Worm (Caenorhabditis elegans): ENCODE results near the gene str-115.

DNA sequence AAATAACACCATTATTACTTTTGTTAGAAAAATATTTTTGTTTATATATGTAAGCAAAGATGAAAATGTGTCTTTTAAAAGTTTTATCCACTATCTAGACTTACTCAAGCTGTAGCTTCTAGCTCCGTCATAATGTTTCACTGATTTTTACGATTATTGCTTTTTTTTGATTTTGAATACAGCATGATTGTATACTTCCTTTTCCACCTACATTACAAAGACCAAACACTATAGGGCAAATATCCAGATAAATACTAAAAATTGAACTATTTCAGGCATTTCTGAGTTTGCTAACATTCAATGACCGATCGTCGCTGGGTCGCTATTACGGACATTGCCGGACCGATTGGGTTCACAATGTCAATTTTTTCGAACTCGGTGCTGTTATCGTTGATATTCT is 2.2 kb upstream of the str-115 start, which contains the start of gene str-116:
- TF ChIP-seq unc-130 (tag; optimal IDR thresholded peaks at IDR 0.05): no peak
- TF ChIP-seq lin-15B (tag; optimal IDR thresholded peaks at IDR 0.05): no peak
- no peak for TF ChIP-seq snpc-4 (tag; optimal IDR thresholded peaks at IDR 0.05)
- TF ChIP-seq pqm-1 (tag; optimal IDR thresholded peaks at IDR 0.05): no peak
